Fruit fly (Drosophila melanogaster) whole organism, embryonic: ENCODE results near the gene CG11975.

Source experiments
- Ada2b ChIP-seq: fragments of 200-800 bp; sonication (Bioruptor generic); IDR thresholded peaks from 2 replicates; pipeline ENCODE4 v1.3.6; 2022; ENCODE audit warnings: missing biosample characterization, missing genetic modification characterization
- Adf1 ChIP-seq: fragments of 200-800 bp; sonication (Bioruptor generic); IDR thresholded peaks from 2 replicates; pipeline ENCODE4 v1.3.6; 2022; ENCODE audit warnings: missing biosample characterization, missing genetic modification characterization
- Bgb ChIP-seq: fragments of 200-800 bp; sonication (Bioruptor generic); IDR thresholded peaks from 2 replicates; pipeline ENCODE4 v1.3.6; 2022; ENCODE audit warnings: missing biosample characterization, missing genetic modification characterization; ENCODE audit not compliant: partially characterized antibody
- CG12219 ChIP-seq: fragments of 200-800 bp; sonication (Bioruptor generic); optimal IDR thresholded peaks from 3 replicates; lab custom pipeline; 2018; ENCODE audit warnings: missing biosample characterization, mild to moderate bottlenecking, missing genetic modification characterization
- CG12391 ChIP-seq: fragments of 200-800 bp; sonication (Bioruptor generic); optimal IDR thresholded peaks from 3 replicates; lab custom pipeline; 2018; ENCODE audit warnings: missing biosample characterization, mild to moderate bottlenecking, missing genetic modification characterization, moderate library complexity
- CG12769 ChIP-seq: fragments of 200-800 bp; sonication (Bioruptor generic); optimal IDR thresholded peaks from 2 replicates; lab custom pipeline; 2019; ENCODE audit warnings: missing biosample characterization, mild to moderate bottlenecking, missing genetic modification characterization, moderate library complexity
- CG13424 ChIP-seq: fragments of 200-800 bp; sonication (Bioruptor generic); optimal IDR thresholded peaks from 2 replicates; lab custom pipeline; 2019; ENCODE audit warnings: missing biosample characterization, mild to moderate bottlenecking, missing genetic modification characterization, moderate library complexity
- CG15479 ChIP-seq: fragments of 200-800 bp; sonication (Bioruptor generic); optimal IDR thresholded peaks from 3 replicates; lab custom pipeline; 2019; ENCODE audit warnings: missing biosample characterization, mild to moderate bottlenecking, missing genetic modification characterization, moderate library complexity
- CG16863 ChIP-seq: fragments of 200-800 bp; sonication (Bioruptor generic); optimal IDR thresholded peaks from 3 replicates; lab custom pipeline; 2016; ENCODE audit warnings: missing biosample characterization, missing genetic modification characterization
- CG18599 ChIP-seq: fragments of 200-800 bp; sonication (Bioruptor generic); optimal IDR thresholded peaks from 3 replicates; lab custom pipeline; 2017; ENCODE audit warnings: missing biosample characterization, missing genetic modification characterization, mild to moderate bottlenecking, moderate library complexity, missing genetic modification reagents
- CG2129 ChIP-seq: fragments of 200-800 bp; sonication (Bioruptor generic); IDR thresholded peaks from 2 replicates; pipeline ENCODE4 v1.3.6; 2022; ENCODE audit warnings: missing biosample characterization, missing genetic modification characterization; ENCODE audit not compliant: partially characterized antibody
- CG3726 ChIP-seq: fragments of 200-800 bp; sonication (Bioruptor generic); IDR thresholded peaks from 3 replicates; pipeline ENCODE4, ENCODE4 v1.3.6; 2022; ENCODE audit warnings: missing biosample characterization, missing genetic modification characterization
- CG4854 ChIP-seq: fragments of 200-800 bp; sonication (Bioruptor generic); optimal IDR thresholded peaks from 2 replicates; lab custom pipeline; 2016; ENCODE audit warnings: missing biosample characterization, missing genetic modification characterization, inconsistent platforms
- CG8359 ChIP-seq: fragments of 200-800 bp; sonication (Bioruptor generic); optimal IDR thresholded peaks from 2 replicates; lab custom pipeline; 2017; ENCODE audit warnings: missing biosample characterization, mild to moderate bottlenecking, missing genetic modification characterization, borderline replicate concordance
- CG8388 ChIP-seq: fragments of 200-800 bp; sonication (Bioruptor generic); optimal IDR thresholded peaks from 2 replicates; lab custom pipeline; 2019; ENCODE audit warnings: missing biosample characterization, mild to moderate bottlenecking, missing genetic modification characterization, moderate library complexity
- CG8924 ChIP-seq: fragments of 200-800 bp; optimal IDR thresholded peaks from 3 replicates; lab custom pipeline; 2019; ENCODE audit warnings: missing biosample characterization, mild to moderate bottlenecking, missing genetic modification characterization, moderate library complexity
- CG9932 ChIP-seq: fragments of 200-800 bp; sonication (Bioruptor generic); IDR thresholded peaks from 2 replicates; pipeline ENCODE4 v1.3.6; 2022; ENCODE audit warnings: missing biosample characterization, missing genetic modification characterization
- E2f1 ChIP-seq: fragments of 200-800 bp; sonication (Bioruptor generic); IDR thresholded peaks from 2 replicates; pipeline ENCODE4 v1.3.6; 2022; ENCODE audit warnings: missing biosample characterization, missing genetic modification characterization
- Fer3 ChIP-seq: fragments of 200-800 bp; sonication (Bioruptor generic); optimal IDR thresholded peaks from 2 replicates; lab custom pipeline; 2018; ENCODE audit warnings: missing biosample characterization, mild to moderate bottlenecking, missing genetic modification characterization, moderate library complexity
- Max ChIP-seq: fragments of 200-800 bp; sonication (Bioruptor generic); optimal IDR thresholded peaks from 2 replicates; lab custom pipeline; 2016; ENCODE audit warnings: missing biosample characterization, mild to moderate bottlenecking, missing genetic modification characterization
- Mrtf ChIP-seq: fragments of 200-800 bp; sonication (Bioruptor generic); IDR thresholded peaks from 3 replicates; pipeline ENCODE4 v1.3.6; 2022; ENCODE audit warnings: missing biosample characterization, missing genetic modification characterization
- Nf-YA ChIP-seq: fragments of 200-800 bp; sonication (Bioruptor generic); IDR thresholded peaks from 2 replicates; pipeline ENCODE4 v1.3.6; 2022; ENCODE audit warnings: missing biosample characterization, missing genetic modification characterization
- Poxn ChIP-seq: fragments of 200-800 bp; sonication (Bioruptor generic); IDR thresholded peaks from 2 replicates; pipeline ENCODE4 v1.3.6; 2022; ENCODE audit warnings: missing biosample characterization, missing genetic modification characterization
- Ptx1 ChIP-seq: fragments of 200-800 bp; sonication (Bioruptor generic); IDR thresholded peaks from 2 replicates; pipeline ENCODE4 v1.3.6; 2022; ENCODE audit warnings: missing biosample characterization, missing genetic modification characterization
- Scr ChIP-seq: fragments of 200-800 bp; sonication (Bioruptor generic); IDR thresholded peaks from 2 replicates; pipeline ENCODE4 v1.3.6; 2022; ENCODE audit warnings: missing biosample characterization, missing genetic modification characterization; ENCODE audit not compliant: partially characterized antibody
- abd-A ChIP-seq: fragments of 200-800 bp; sonication (Bioruptor generic); optimal IDR thresholded peaks from 3 replicates; lab custom pipeline; 2019; ENCODE audit warnings: missing biosample characterization, mild to moderate bottlenecking, missing genetic modification characterization, moderate library complexity
- aop ChIP-seq: fragments of 200-800 bp; sonication (Bioruptor generic); IDR thresholded peaks from 2 replicates; pipeline ENCODE4 v1.3.6; 2022; ENCODE audit warnings: missing biosample characterization, missing genetic modification characterization
- ase ChIP-seq: fragments of 200-800 bp; sonication (Bioruptor generic); IDR thresholded peaks from 3 replicates; pipeline ENCODE4 v1.3.6; 2022; ENCODE audit warnings: missing biosample characterization, missing genetic modification characterization
- cato ChIP-seq: fragments of 200-800 bp; sonication (Bioruptor generic); optimal IDR thresholded peaks from 2 replicates; lab custom pipeline; 2016; ENCODE audit warnings: missing biosample characterization, missing genetic modification characterization, borderline replicate concordance
- crc ChIP-seq: fragments of 200-800 bp; sonication (Bioruptor generic); optimal IDR thresholded peaks from 2 replicates; lab custom pipeline; 2016; ENCODE audit warnings: missing biosample characterization, missing genetic modification characterization
- dm ChIP-seq: fragments of 200-800 bp; sonication (Bioruptor generic); optimal IDR thresholded peaks from 3 replicates; lab custom pipeline; 2016; ENCODE audit warnings: missing biosample characterization, missing genetic modification characterization
- emc ChIP-seq: fragments of 200-800 bp; sonication (Bioruptor generic); optimal IDR thresholded peaks from 2 replicates; lab custom pipeline; 2016; ENCODE audit warnings: missing biosample characterization, missing genetic modification characterization
- ftz-f1 ChIP-seq: fragments of 200-800 bp; sonication (Bioruptor generic); optimal IDR thresholded peaks from 2 replicates; lab custom pipeline; 2016; ENCODE audit warnings: missing biosample characterization, missing genetic modification characterization
- gfzf ChIP-seq: fragments of 200-800 bp; sonication (Bioruptor generic); optimal IDR thresholded peaks from 2 replicates; lab custom pipeline; 2016; ENCODE audit warnings: missing biosample characterization, mild to moderate bottlenecking, missing genetic modification characterization, moderate library complexity
- gsb-n ChIP-seq: fragments of 200-800 bp; sonication (Bioruptor generic); optimal IDR thresholded peaks from 3 replicates; lab custom pipeline; 2018; ENCODE audit warnings: missing biosample characterization, mild to moderate bottlenecking, missing genetic modification characterization
- inv ChIP-seq: fragments of 200-800 bp; sonication (Bioruptor generic); IDR thresholded peaks from 2 replicates; pipeline ENCODE4 v1.3.6; 2022; ENCODE audit warnings: missing biosample characterization, missing genetic modification characterization; ENCODE audit not compliant: partially characterized antibody
- lab ChIP-seq: fragments of 200-800 bp; sonication (Bioruptor generic); optimal IDR thresholded peaks from 3 replicates; lab custom pipeline; 2017; ENCODE audit warnings: missing biosample characterization, missing genetic modification characterization, mild to moderate bottlenecking, moderate library complexity, missing genetic modification reagents
- onecut ChIP-seq: fragments of 200-800 bp; sonication (Bioruptor generic); IDR thresholded peaks from 2 replicates; pipeline ENCODE4 v1.3.6; 2022; ENCODE audit warnings: missing biosample characterization, missing genetic modification characterization
- p53 ChIP-seq: fragments of 200-800 bp; sonication (Bioruptor generic); optimal IDR thresholded peaks from 2 replicates; lab custom pipeline; 2016; ENCODE audit warnings: missing biosample characterization, missing genetic modification characterization
- pfk ChIP-seq: fragments of 200-800 bp; sonication (Bioruptor generic); optimal IDR thresholded peaks from 2 replicates; lab custom pipeline; 2018; ENCODE audit warnings: missing biosample characterization, mild to moderate bottlenecking, missing genetic modification characterization, moderate library complexity
- sc ChIP-seq, 3 experiments: fragments of >200 bp in 2 of 3; fragments of 200-800 bp in 1 of 3; sonication (Bioruptor generic) in 1 of 3; optimal IDR thresholded peaks; 2 replicates in 2 of 3; 3 replicates in 1 of 3; lab custom pipeline; 2017; ENCODE audit warnings: mild to moderate bottlenecking in 1 of 3, missing biosample characterization in 1 of 3, missing genetic modification characterization in 1 of 3, missing genetic modification reagents in 1 of 3
- sens ChIP-seq: fragments of 200-800 bp; sonication (Bioruptor generic); peaks from one replicate; lab custom pipeline; 2016; ENCODE audit warnings: missing biosample characterization, missing genetic modification characterization
- ssp ChIP-seq: fragments of 200-800 bp; sonication (Bioruptor generic); IDR thresholded peaks from 2 replicates; pipeline ENCODE4 v1.3.6; 2022; ENCODE audit warnings: missing biosample characterization, missing genetic modification characterization
- tin ChIP-seq: fragments of 200-800 bp; sonication (Bioruptor generic); optimal IDR thresholded peaks from 3 replicates; lab custom pipeline; 2016; ENCODE audit warnings: missing biosample characterization, missing genetic modification characterization
- wdn ChIP-seq: fragments of 200-800 bp; sonication (Bioruptor generic); IDR thresholded peaks from 2 replicates; pipeline ENCODE4 v1.3.6; 2022; ENCODE audit warnings: missing biosample characterization, missing genetic modification characterization
- yki ChIP-seq: fragments of >200 bp; optimal IDR thresholded peaks from 3 replicates; lab custom pipeline; 2018
- zen ChIP-seq: fragments of 200-800 bp; sonication (Bioruptor generic); optimal IDR thresholded peaks from 3 replicates; lab custom pipeline; 2018; ENCODE audit warnings: missing biosample characterization, mild to moderate bottlenecking, missing genetic modification characterization, moderate library complexity
- zen2 ChIP-seq: fragments of 200-800 bp; sonication (Bioruptor generic); IDR thresholded peaks from 3 replicates; pipeline ENCODE4 v1.3.6; 2022; ENCODE audit warnings: missing biosample characterization, missing genetic modification characterization; ENCODE audit not compliant: partially characterized antibody

CG11975 gene

DNA sequence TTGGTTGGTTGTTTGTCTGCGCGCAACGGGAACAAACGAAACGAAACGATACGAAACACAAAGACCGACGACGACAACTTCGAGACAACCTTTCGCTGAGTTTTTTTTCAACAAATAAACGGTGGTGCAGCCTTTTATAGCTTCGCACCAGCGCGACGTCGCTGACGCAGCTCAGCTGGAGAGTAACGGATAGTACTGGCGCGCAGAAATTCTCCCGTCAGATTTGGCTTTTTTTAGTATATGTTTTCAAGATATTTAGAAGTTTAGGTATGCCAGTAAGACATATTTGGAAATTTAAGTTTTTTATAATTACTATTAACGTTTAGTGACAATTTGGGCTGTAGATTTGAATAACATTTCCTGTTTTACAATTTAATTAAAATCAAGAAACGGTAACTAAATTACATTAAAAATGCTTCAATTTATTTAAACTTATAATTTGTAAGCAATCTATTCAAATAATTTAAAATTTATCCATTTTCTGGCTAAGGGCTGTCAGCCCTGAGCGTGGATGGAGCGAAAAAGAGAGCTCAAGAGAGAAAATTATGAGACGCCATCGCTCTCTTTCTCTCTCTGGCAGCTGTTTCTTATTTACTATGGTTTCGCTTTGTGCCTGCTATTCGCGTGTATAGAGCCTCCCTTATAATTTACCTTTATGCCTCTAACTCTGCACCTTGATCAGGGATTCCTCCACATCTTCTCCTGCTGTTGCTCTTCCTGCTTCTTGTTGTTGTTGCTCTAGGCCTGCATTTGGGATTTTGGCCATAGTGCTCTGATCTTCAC is 40.8 kb downstream of the CG11975 start (continued):
- TF ChIP-seq zen2 (GFP tag; lab: Robert Waterston, UW) (no peak), sens (GFP tag; lab: Kevin White, UChicago) (peak; percentile 96), Nf-YA (GFP tag; lab: Robert Waterston, UW) (0 out of 2 replicates have a peak, but pooled peaks have one; percentile 8), sc (optimal IDR thresholded peaks at IDR 0.05; lab: Kevin White, UChicago) (no peak), sc (GFP tag; optimal IDR thresholded peaks at IDR 0.05; lab: Kevin White, UChicago) (peak; percentile 58), ssp (GFP tag; lab: Robert Waterston, UW) (no peak), p53 (no peak), Ptx1 (GFP tag; lab: Robert Waterston, UW) (peak; percentile 71), CG9932 (GFP tag; lab: Robert Waterston, UW) (peak; percentile 57; the same call in 1 of the 2 replicates), CG12391 (peak; percentile 94), CG12769 (tag; lab: Kevin White, UChicago) (peak; percentile 69), Max (GFP tag; lab: Kevin White, UChicago) (peak; percentile 71), ase (GFP tag; lab: Robert Waterston, UW) (0 out of 3 replicates have a peak, but pooled peaks have one; percentile 9), abd-A (peak; percentile 58), Adf1 (GFP tag; lab: Robert Waterston, UW) (peak; percentile 76), CG8359 (GFP tag; lab: Kevin White, UChicago) (peak; percentile 59), Mrtf (GFP tag; lab: Robert Waterston, UW) (no peak), E2f1 (GFP tag; lab: Robert Waterston, UW) (0 out of 2 replicates have a peak, but pooled peaks have one; percentile 19), Ada2b (GFP tag; lab: Robert Waterston, UW) (0 out of 2 replicates have a peak, but pooled peaks have one; percentile 38), CG12219 (GFP tag; lab: Kevin White, UChicago) (peak; percentile 65), CG18599 (GFP tag; lab: Kevin White, UChicago) (peak; percentile 89), emc (GFP tag; lab: Kevin White, UChicago) (no peak), ftz-f1 (GFP tag; lab: Kevin White, UChicago) (peak; percentile 16), yki (lab: Kevin White, UChicago) (peak; percentile 95), crc (GFP tag; lab: Kevin White, UChicago) (no peak), zen (tag; lab: Kevin White, UChicago) (peak; percentile 72), aop (GFP tag; lab: Robert Waterston, UW) (no peak), gsb-n (peak; percentile 80), CG16863 (GFP tag; lab: Kevin White, UChicago) (peak; percentile 25), CG15479 (GFP tag; lab: Kevin White, UChicago) (peak; percentile 81), CG13424 (tag; lab: Kevin White, UChicago) (peak; percentile 93), gfzf (GFP tag; lab: Kevin White, UChicago) (no peak), Bgb (GFP tag; lab: Robert Waterston, UW) (peak; percentile 50; the same call in 1 of the 2 replicates), CG4854 (GFP tag; lab: Kevin White, UChicago) (peak; percentile 30), pfk (GFP tag; lab: Kevin White, UChicago) (peak; percentile 97), CG8388 (GFP tag; lab: Kevin White, UChicago) (peak; percentile 85), tin (GFP tag; lab: Kevin White, UChicago) (peak; percentile 70), Scr (GFP tag; lab: Robert Waterston, UW) (no peak), onecut (GFP tag; lab: Robert Waterston, UW) (peak; percentile 60), CG2129 (no peak), CG3726 (GFP tag; lab: Robert Waterston, UW) (no peak), dm (no peak), Poxn (no peak), Fer3 (tag; lab: Kevin White, UChicago) (peak; percentile 73), inv (GFP tag; lab: Robert Waterston, UW) (no peak), cato (GFP tag; lab: Kevin White, UChicago) (no peak), wdn (GFP tag; lab: Robert Waterston, UW) (no peak), lab (peak; percentile 88), CG8924 (tag; lab: Kevin White, UChicago) (peak; percentile 93)
